Worm (Caenorhabditis elegans) whole organism, L1 larva: ENCODE results near the gene arrd-7.

Experiments used
- aha-1 ChIP-seq: fragments of 150-350 bp; optimal IDR thresholded peaks from 2 replicates; lab custom pipeline; 2014; ENCODE audit warnings: missing biosample characterization, missing genetic modification characterization
- egl-13 ChIP-seq: sonication (generic microtip); optimal IDR thresholded peaks from 2 replicates; lab custom pipeline; 2016; ENCODE audit warnings: missing genotype, missing genetic modification reagents, missing genetic modification characterization, missing compliant biosample characterization
- zag-1 ChIP-seq: fragments of 150-350 bp; optimal IDR thresholded peaks from 2 replicates; lab custom pipeline; 2014; ENCODE audit warnings: missing biosample characterization, missing genetic modification characterization

DNA sequence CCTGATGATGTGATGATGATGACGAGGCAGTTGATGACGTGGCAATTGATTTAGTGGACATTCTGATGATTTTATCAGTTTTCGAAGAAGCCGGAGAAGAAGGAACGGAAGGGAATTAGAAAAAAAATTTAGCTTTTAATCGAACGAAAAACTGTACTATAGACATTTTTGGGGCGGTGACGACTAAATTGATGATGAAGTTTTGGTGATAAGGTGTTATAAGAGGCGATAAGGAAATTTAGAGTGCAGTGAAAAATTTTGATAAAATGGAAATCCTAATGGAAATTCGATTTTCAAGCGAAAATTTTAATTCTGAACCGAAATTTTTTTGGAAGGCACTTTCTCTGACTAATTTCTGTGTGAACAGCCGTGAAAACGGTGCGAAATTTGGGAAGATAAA, 17.6 kb upstream of the arrd-7 start:
- TF ChIP-seq egl-13 (no peak), zag-1 (tag; lab: Kevin White, UChicago) (no peak), aha-1 (no peak)
